Fruit fly (Drosophila melanogaster) S2 (cell line): ENCODE results near the gene CG43348.

Experiments
- CG8478 ChIP-seq: fragments of >200 bp; optimal IDR thresholded peaks from 2 replicates; lab custom pipeline; 2018
- CTCF ChIP-seq, 2 experiments: fragments of >200 bp; optimal IDR thresholded peaks; 2 replicates each; lab custom pipeline; 2018

DNA sequence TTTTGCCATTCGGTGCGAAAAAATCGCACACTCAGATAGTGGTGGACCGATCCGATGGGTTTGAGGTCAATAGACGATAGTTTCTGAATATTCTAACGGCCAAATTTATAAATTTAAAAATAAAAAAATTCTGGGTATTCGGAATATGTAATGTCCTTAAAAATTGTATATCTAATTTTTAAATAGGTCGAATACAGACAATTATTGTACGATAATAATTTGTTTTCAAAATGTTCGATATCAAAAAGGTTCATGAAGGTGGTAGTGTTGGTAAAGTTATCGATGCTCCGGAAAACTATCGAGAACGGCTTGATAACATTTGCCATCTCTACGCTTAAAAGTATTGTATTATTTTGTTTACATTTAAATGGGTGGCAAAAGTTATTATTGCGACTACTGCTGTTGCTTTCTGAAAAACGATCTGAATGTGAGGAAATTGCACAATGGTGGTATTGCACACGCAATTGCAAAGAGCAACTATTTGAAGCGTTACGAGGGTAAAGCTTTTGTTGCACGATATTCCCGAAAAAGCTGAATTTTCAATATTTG lies 29.3 kb upstream of the CG43348 start, which contains the start of the genes CG31922 and Plap:
- TF ChIP-seq CTCF (optimal IDR thresholded peaks at IDR 0.05; lab: Kevin White, UChicago) (no peak), CG8478 (lab: Kevin White, UChicago) (no peak)
